Worm (Caenorhabditis elegans) whole organism, midembryonic: Measurements from ENCODE around the gene K06H6.1.

Experiments
- T22C8.4 ChIP-seq: fragments of 200-800 bp; sonication (Bioruptor generic); IDR thresholded peaks from 2 replicates; pipeline ENCODE4 v1.3.6; 2022; ENCODE audit warnings: missing genetic modification characterization, missing compliant biosample characterization
- cog-1 ChIP-seq: sonication (generic microtip); optimal IDR thresholded peaks from 2 replicates; lab custom pipeline; 2016; ENCODE audit warnings: missing genetic modification characterization, missing compliant biosample characterization
- flt-1 ChIP-seq: fragments of 200-800 bp; sonication (Bioruptor generic); IDR thresholded peaks from 2 replicates; pipeline ENCODE4 v1.3.6; 2022; ENCODE audit warnings: missing genetic modification characterization, missing compliant biosample characterization
- klf-2 ChIP-seq: fragments of 200-800 bp; sonication (Bioruptor generic); conservative IDR thresholded peaks from 2 replicates; pipeline ENCODE4 v1.3.6; 2022; ENCODE audit warnings: missing genetic modification reagents, missing genetic modification characterization, missing compliant biosample characterization
- med-1 ChIP-seq: sonication (generic microtip); optimal IDR thresholded peaks from 2 replicates; lab custom pipeline; 2017; ENCODE audit warnings: missing genetic modification characterization, mild to moderate bottlenecking, missing compliant biosample characterization, antibody characterized with exemption, missing genetic modification reagents; ENCODE audit not compliant: insufficient read depth
- ref-1 ChIP-seq: fragments of 200-800 bp; sonication (Bioruptor generic); conservative IDR thresholded peaks from 2 replicates; pipeline ENCODE4 v1.3.6; 2022; ENCODE audit warnings: missing genetic modification reagents, missing genetic modification characterization, missing compliant biosample characterization
- tab-1 ChIP-seq: fragments of 200-800 bp; sonication (Bioruptor generic); IDR thresholded peaks from 2 replicates; pipeline ENCODE4 v1.3.6; 2022; ENCODE audit warnings: missing genetic modification characterization, missing compliant biosample characterization
- ztf-23 ChIP-seq: fragments of 200-800 bp; sonication (Bioruptor generic); IDR thresholded peaks from 2 replicates; pipeline ENCODE4 v1.3.6; 2022; ENCODE audit warnings: missing genetic modification reagents, missing genetic modification characterization, missing compliant biosample characterization
- ztf-29 ChIP-seq: fragments of 200-800 bp; sonication (Bioruptor generic); IDR thresholded peaks from 2 replicates; pipeline ENCODE4 v1.3.6; 2022; ENCODE audit warnings: missing genetic modification reagents, missing genetic modification characterization, missing compliant biosample characterization

The K06H6.1 gene

ce11 chrV:635630-636029 lies 47.7 kb downstream of the K06H6.1 start:
- TF ChIP-seq ztf-23 (GFP tag; lab: Robert Waterston, UW) (no peak), flt-1 (no peak), ztf-29 (GFP tag; lab: Robert Waterston, UW) (no peak), med-1 (GFP tag; lab: Kevin White, UChicago) (no peak), ref-1 (GFP tag; lab: Robert Waterston, UW) (no peak), cog-1 (tag; lab: Kevin White, UChicago) (no peak), klf-2 (no peak), T22C8.4 (GFP tag; lab: Robert Waterston, UW) (no peak), tab-1 (GFP tag; lab: Robert Waterston, UW) (no peak)

ce11 chrV:636281-636680 lies 48.4 kb downstream of the K06H6.1 start, which contains the start of gene pals-31:
pals-31 (plus strand) TSS chrV:636581.
- no peak for TF ChIP-seq cog-1 (tag; lab: Kevin White, UChicago)
- no peak for TF ChIP-seq tab-1 (GFP tag; lab: Robert Waterston, UW)
- no peak for TF ChIP-seq T22C8.4 (GFP tag; lab: Robert Waterston, UW)
- TF ChIP-seq ztf-23 (GFP tag; lab: Robert Waterston, UW): no peak
- no peak for TF ChIP-seq med-1 (GFP tag; lab: Kevin White, UChicago)
- TF ChIP-seq flt-1: no peak
- no peak for TF ChIP-seq klf-2
- no peak for TF ChIP-seq ref-1 (GFP tag; lab: Robert Waterston, UW)
- TF ChIP-seq ztf-29 (GFP tag; lab: Robert Waterston, UW): no peak

- TF ChIP-seq ref-1 (GFP tag; lab: Robert Waterston, UW): no peak
- TF ChIP-seq cog-1 (tag; lab: Kevin White, UChicago): no peak
- no peak for TF ChIP-seq ztf-29 (GFP tag; lab: Robert Waterston, UW)
- no peak for TF ChIP-seq tab-1 (GFP tag; lab: Robert Waterston, UW)
- no peak for TF ChIP-seq T22C8.4 (GFP tag; lab: Robert Waterston, UW)
- TF ChIP-seq klf-2: no peak
- no peak for TF ChIP-seq ztf-23 (GFP tag; lab: Robert Waterston, UW)
- TF ChIP-seq flt-1: no peak
- no peak for TF ChIP-seq med-1 (GFP tag; lab: Kevin White, UChicago)
Observed at ce11 chrV:638328-638727, 50.4 kb downstream of the K06H6.1 start, which contains the start of gene srj-37. srj-37 (plus strand) TSS chrV:638628.
